Fruit fly (Drosophila melanogaster) whole organism, adult: ENCODE measurements around the gene CG11986.

Experiments
- CG14711 ChIP-seq: fragments of 200-800 bp; sonication (Bioruptor generic); optimal IDR thresholded peaks from 2 replicates; lab custom pipeline; 2018; ENCODE audit warnings: missing biosample characterization, mild to moderate bottlenecking, missing genetic modification characterization, moderate library complexity
- CG1620 ChIP-seq: fragments of 200-800 bp; sonication (Bioruptor generic); optimal IDR thresholded peaks from 2 replicates; lab custom pipeline; 2016; ENCODE audit warnings: missing biosample characterization, missing genetic modification characterization
- CG5204 ChIP-seq: fragments of 200-800 bp; sonication (Bioruptor generic); optimal IDR thresholded peaks from 2 replicates; lab custom pipeline; 2016; ENCODE audit warnings: missing biosample characterization, missing genetic modification characterization
- CG7045 ChIP-seq: fragments of 200-800 bp; sonication (Bioruptor generic); optimal IDR thresholded peaks from 2 replicates; lab custom pipeline; 2017; ENCODE audit warnings: missing biosample characterization, mild to moderate bottlenecking, missing genetic modification characterization
- Clk ChIP-seq: fragments of 200-800 bp; sonication (Bioruptor generic); optimal IDR thresholded peaks from 2 replicates; lab custom pipeline; 2017; ENCODE audit warnings: missing biosample characterization, missing genetic modification characterization
- Crg-1 ChIP-seq: fragments of 200-800 bp; sonication (Bioruptor generic); optimal IDR thresholded peaks from 2 replicates; lab custom pipeline; 2016; ENCODE audit warnings: missing biosample characterization, missing genetic modification characterization
- Hr96 ChIP-seq: fragments of 200-800 bp; sonication (Bioruptor generic); optimal IDR thresholded peaks from 2 replicates; lab custom pipeline; 2016; ENCODE audit warnings: missing biosample characterization, missing genetic modification characterization
- Mnt ChIP-seq: fragments of 200-800 bp; sonication (Bioruptor generic); optimal IDR thresholded peaks from 2 replicates; lab custom pipeline; 2016; ENCODE audit warnings: missing biosample characterization, mild to moderate bottlenecking, missing genetic modification characterization
- cnc ChIP-seq, 2 experiments: fragments of >200 bp; optimal IDR thresholded peaks; 2 replicates each; lab custom pipeline; 2017
- kay ChIP-seq: fragments of 200-800 bp; sonication (Bioruptor generic); peaks from one replicate; lab custom pipeline; 2016; ENCODE audit warnings: missing biosample characterization, missing genetic modification characterization, borderline replicate concordance
- ovo ChIP-seq: fragments of 200-800 bp; sonication (Bioruptor generic); optimal IDR thresholded peaks from 2 replicates; lab custom pipeline; 2016; ENCODE audit warnings: missing biosample characterization, missing genetic modification characterization
- pad ChIP-seq: fragments of 200-800 bp; sonication (Bioruptor generic); optimal IDR thresholded peaks from 3 replicates; lab custom pipeline; 2017; ENCODE audit warnings: missing biosample characterization, missing genetic modification characterization, mild to moderate bottlenecking, moderate library complexity, missing genetic modification reagents
- tj ChIP-seq: fragments of 200-800 bp; sonication (Bioruptor generic); optimal IDR thresholded peaks from 3 replicates; lab custom pipeline; 2017; ENCODE audit warnings: missing biosample characterization, mild to moderate bottlenecking, missing genetic modification characterization, moderate library complexity

dm6 chr3R:9051937-9052680, 36.9 kb downstream of the CG11986 start, which contains the start of gene Kdm2:
- peak; percentile 49 for TF ChIP-seq CG1620 (GFP tag; lab: Kevin White, UChicago)
- peak; percentile 59 for TF ChIP-seq kay
- no peak for TF ChIP-seq CG5204 (GFP tag; lab: Kevin White, UChicago)
- no peak for TF ChIP-seq Hr96 (GFP tag; lab: Kevin White, UChicago)
- TF ChIP-seq CG7045 = no peak
- no peak for TF ChIP-seq pad (GFP tag; lab: Kevin White, UChicago)
- TF ChIP-seq Mnt (GFP tag; lab: Kevin White, UChicago) = peak; percentile 3
- TF ChIP-seq CG14711 (tag; lab: Kevin White, UChicago) = no peak
- no peak for TF ChIP-seq cnc (optimal IDR thresholded peaks at IDR 0.05; lab: Kevin White, UChicago)
- TF ChIP-seq Clk (GFP tag; lab: Kevin White, UChicago) = no peak
- TF ChIP-seq ovo (GFP tag; lab: Kevin White, UChicago) = no peak
- TF ChIP-seq tj (GFP tag; lab: Kevin White, UChicago) = peak; percentile 14
- no peak for TF ChIP-seq Crg-1
